Fruit fly (Drosophila melanogaster) whole organism, prepupa: ENCODE results near the gene Ir7g.
A peak's percentile ranks its signal among the peaks of the same experiment; 100 is the strongest.

ENCODE experiments used
- Blimp-1 ChIP-seq: fragments of 200-800 bp; sonication (Bioruptor generic); optimal IDR thresholded peaks from 3 replicates; lab custom pipeline; 2017; ENCODE audit warnings: missing biosample characterization, missing genetic modification characterization, mild to moderate bottlenecking, moderate library complexity, missing genetic modification reagents
- CG10631 ChIP-seq: fragments of 200-800 bp; sonication (Bioruptor generic); optimal IDR thresholded peaks from 2 replicates; lab custom pipeline; 2016; ENCODE audit warnings: missing biosample characterization, missing genetic modification characterization
- CG10669 ChIP-seq: fragments of 200-800 bp; sonication (Bioruptor generic); optimal IDR thresholded peaks from 3 replicates; lab custom pipeline; 2018; ENCODE audit warnings: missing biosample characterization, mild to moderate bottlenecking, missing genetic modification characterization, moderate library complexity
- CG11294 ChIP-seq: fragments of 200-800 bp; sonication (Bioruptor generic); IDR thresholded peaks from 2 replicates; pipeline ENCODE4 v1.3.6; 2022; ENCODE audit warnings: missing biosample characterization, missing genetic modification characterization
- CG11902 ChIP-seq: fragments of 200-800 bp; sonication (Bioruptor generic); optimal IDR thresholded peaks from 3 replicates; lab custom pipeline; 2016; ENCODE audit warnings: missing biosample characterization, missing genetic modification characterization
- CG15336 ChIP-seq: fragments of 200-800 bp; sonication (Bioruptor generic); IDR thresholded peaks from 2 replicates; pipeline ENCODE4 v1.3.6; 2022; ENCODE audit warnings: missing biosample characterization, missing genetic modification characterization
- CG1621 ChIP-seq: fragments of 200-800 bp; sonication (Bioruptor generic); optimal IDR thresholded peaks from 3 replicates; lab custom pipeline; 2018; ENCODE audit warnings: missing biosample characterization, mild to moderate bottlenecking, missing genetic modification characterization
- CG3032 ChIP-seq: fragments of 200-800 bp; optimal IDR thresholded peaks from 2 replicates; lab custom pipeline; 2019; ENCODE audit warnings: missing biosample characterization, mild to moderate bottlenecking, missing genetic modification characterization, moderate library complexity
- CG32006 ChIP-seq: fragments of 200-800 bp; sonication (Bioruptor generic); optimal IDR thresholded peaks from 3 replicates; lab custom pipeline; 2017; ENCODE audit warnings: missing biosample characterization, mild to moderate bottlenecking, missing genetic modification characterization
- CG3919 ChIP-seq: fragments of 200-800 bp; sonication (Bioruptor generic); optimal IDR thresholded peaks from 3 replicates; lab custom pipeline; 2016; ENCODE audit warnings: missing biosample characterization, missing genetic modification characterization
- CG6163 ChIP-seq: fragments of 200-800 bp; sonication (Bioruptor generic); IDR thresholded peaks from 3 replicates; pipeline ENCODE4 v1.3.6; 2022; ENCODE audit warnings: missing biosample characterization, missing genetic modification characterization
- CG6792 ChIP-seq: fragments of 200-800 bp; sonication (Bioruptor generic); optimal IDR thresholded peaks from 3 replicates; lab custom pipeline; 2016; ENCODE audit warnings: missing biosample characterization, missing genetic modification characterization
- CG6808 ChIP-seq: fragments of 200-800 bp; sonication (Bioruptor generic); optimal IDR thresholded peaks from 3 replicates; lab custom pipeline; 2017; ENCODE audit warnings: missing biosample characterization, missing genetic modification characterization, mild to moderate bottlenecking, moderate library complexity, missing genetic modification reagents
- CG6854 ChIP-seq: fragments of 200-800 bp; sonication (Bioruptor generic); optimal IDR thresholded peaks from 2 replicates; lab custom pipeline; 2017; ENCODE audit warnings: missing biosample characterization, mild to moderate bottlenecking, missing genetic modification characterization
- CG7368 ChIP-seq: fragments of 200-800 bp; sonication (Bioruptor generic); optimal IDR thresholded peaks from 3 replicates; lab custom pipeline; 2016; ENCODE audit warnings: missing biosample characterization, missing genetic modification characterization
- CG8119 ChIP-seq: fragments of 200-800 bp; sonication (Bioruptor generic); IDR thresholded peaks from 3 replicates; pipeline ENCODE4 v1.3.6; 2022; ENCODE audit warnings: missing biosample characterization, missing genetic modification characterization
- CG8319 ChIP-seq: fragments of 200-800 bp; sonication (Bioruptor generic); optimal IDR thresholded peaks from 3 replicates; lab custom pipeline; 2016; ENCODE audit warnings: missing biosample characterization, missing genetic modification characterization
- CG8632 ChIP-seq: fragments of 200-800 bp; sonication (Bioruptor generic); optimal IDR thresholded peaks from 3 replicates; lab custom pipeline; 2016; ENCODE audit warnings: missing biosample characterization, missing genetic modification characterization
- Eip75B ChIP-seq: fragments of 200-800 bp; sonication (Bioruptor generic); optimal IDR thresholded peaks from 3 replicates; lab custom pipeline; 2016; ENCODE audit warnings: missing biosample characterization, missing genetic modification characterization
- Eip78C ChIP-seq: fragments of 200-800 bp; sonication (Bioruptor generic); peaks from one replicate; lab custom pipeline; 2016; ENCODE audit warnings: missing biosample characterization, missing genetic modification characterization
- Eip93F ChIP-seq: fragments of 200-800 bp; sonication (Bioruptor generic); optimal IDR thresholded peaks from 2 replicates; lab custom pipeline; 2016; ENCODE audit warnings: missing biosample characterization, mild to moderate bottlenecking, missing genetic modification characterization
- Ets96B ChIP-seq: fragments of 200-800 bp; optimal IDR thresholded peaks from 2 replicates; lab custom pipeline; 2019; ENCODE audit warnings: missing biosample characterization, mild to moderate bottlenecking, missing genetic modification characterization, moderate library complexity
- Gug ChIP-seq: fragments of 200-800 bp; sonication (Bioruptor generic); IDR thresholded peaks from 2 replicates; pipeline ENCODE4 v1.3.6; 2022; ENCODE audit warnings: missing biosample characterization, missing genetic modification characterization
- Hr39 ChIP-seq: fragments of 200-800 bp; sonication (Bioruptor generic); optimal IDR thresholded peaks from 2 replicates; lab custom pipeline; 2016; ENCODE audit warnings: missing biosample characterization, missing genetic modification characterization
- Lpt ChIP-seq: fragments of 200-800 bp; sonication (Bioruptor generic); optimal IDR thresholded peaks from 3 replicates; lab custom pipeline; 2016; ENCODE audit warnings: missing biosample characterization, missing genetic modification characterization
- Met ChIP-seq: fragments of 200-800 bp; sonication (Bioruptor generic); optimal IDR thresholded peaks from 3 replicates; lab custom pipeline; 2016; ENCODE audit warnings: missing biosample characterization, missing genetic modification characterization
- OdsH ChIP-seq: fragments of 200-800 bp; sonication (Bioruptor generic); optimal IDR thresholded peaks from 3 replicates; lab custom pipeline; 2016; ENCODE audit warnings: missing biosample characterization, missing genetic modification characterization
- Smox ChIP-seq: fragments of 200-800 bp; sonication (Bioruptor generic); optimal IDR thresholded peaks from 3 replicates; lab custom pipeline; 2016; ENCODE audit warnings: missing biosample characterization, missing genetic modification characterization
- Sox102F ChIP-seq: fragments of 200-800 bp; sonication (Bioruptor generic); optimal IDR thresholded peaks from 2 replicates; lab custom pipeline; 2016; ENCODE audit warnings: missing biosample characterization, mild to moderate bottlenecking, missing genetic modification characterization
- Sox15 ChIP-seq: fragments of 200-800 bp; sonication (Bioruptor generic); optimal IDR thresholded peaks from 3 replicates; lab custom pipeline; 2016; ENCODE audit warnings: missing biosample characterization, missing genetic modification characterization
- acj6 ChIP-seq: fragments of 200-800 bp; sonication (Bioruptor generic); optimal IDR thresholded peaks from 3 replicates; lab custom pipeline; 2016; ENCODE audit warnings: missing biosample characterization, missing genetic modification characterization
- cyc ChIP-seq: fragments of 200-800 bp; sonication (Bioruptor generic); optimal IDR thresholded peaks from 3 replicates; lab custom pipeline; 2016; ENCODE audit warnings: missing biosample characterization, missing genetic modification characterization
- dsx ChIP-seq: fragments of 200-800 bp; optimal IDR thresholded peaks from 3 replicates; lab custom pipeline; 2019; ENCODE audit warnings: missing biosample characterization, mild to moderate bottlenecking, missing genetic modification characterization, moderate library complexity; ENCODE audit not compliant: poor library complexity, severe bottlenecking
- eg ChIP-seq: fragments of 200-800 bp; sonication (Bioruptor generic); IDR thresholded peaks from 3 replicates; pipeline ENCODE4 v1.3.6; 2022; ENCODE audit warnings: missing biosample characterization, missing genetic modification characterization
- esn ChIP-seq: fragments of 200-800 bp; sonication (Bioruptor generic); optimal IDR thresholded peaks from 2 replicates; lab custom pipeline; 2016; ENCODE audit warnings: missing biosample characterization, mild to moderate bottlenecking, missing genetic modification characterization, moderate library complexity
- fd59A ChIP-seq: fragments of 200-800 bp; sonication (Bioruptor generic); optimal IDR thresholded peaks from 2 replicates; lab custom pipeline; 2017; ENCODE audit warnings: missing biosample characterization, mild to moderate bottlenecking, missing genetic modification characterization, missing genetic modification reagents
- fd85E ChIP-seq: fragments of 200-800 bp; sonication (Bioruptor generic); optimal IDR thresholded peaks from 3 replicates; lab custom pipeline; 2016; ENCODE audit warnings: missing biosample characterization, missing genetic modification characterization
- fkh ChIP-seq: fragments of 200-800 bp; sonication (Bioruptor generic); optimal IDR thresholded peaks from 3 replicates; lab custom pipeline; 2017; ENCODE audit warnings: missing biosample characterization, mild to moderate bottlenecking, missing genetic modification characterization, moderate library complexity
- lz ChIP-seq: fragments of 200-800 bp; sonication (Bioruptor generic); optimal IDR thresholded peaks from 3 replicates; lab custom pipeline; 2016; ENCODE audit warnings: missing biosample characterization, missing genetic modification characterization
- net ChIP-seq: fragments of 200-800 bp; sonication (Bioruptor generic); optimal IDR thresholded peaks from 3 replicates; lab custom pipeline; 2016; ENCODE audit warnings: missing biosample characterization, missing genetic modification characterization
- salr ChIP-seq, 2 experiments: fragments of 200-800 bp; sonication (Bioruptor generic); optimal IDR thresholded peaks; 3 replicates each; lab custom pipeline; 2016 to 2018; ENCODE audit warnings: missing biosample characterization in 2 of 2, missing genetic modification characterization in 2 of 2, mild to moderate bottlenecking in 1 of 2
- spab ChIP-seq: fragments of 200-800 bp; sonication (Bioruptor generic); optimal IDR thresholded peaks from 2 replicates; lab custom pipeline; 2017; ENCODE audit warnings: missing biosample characterization, mild to moderate bottlenecking, missing genetic modification characterization, missing genetic modification reagents
- vri ChIP-seq: fragments of 200-800 bp; sonication (Bioruptor generic); optimal IDR thresholded peaks from 3 replicates; lab custom pipeline; 2016; ENCODE audit warnings: missing biosample characterization, mild to moderate bottlenecking, missing genetic modification characterization

Gene Ir7g

DNA sequence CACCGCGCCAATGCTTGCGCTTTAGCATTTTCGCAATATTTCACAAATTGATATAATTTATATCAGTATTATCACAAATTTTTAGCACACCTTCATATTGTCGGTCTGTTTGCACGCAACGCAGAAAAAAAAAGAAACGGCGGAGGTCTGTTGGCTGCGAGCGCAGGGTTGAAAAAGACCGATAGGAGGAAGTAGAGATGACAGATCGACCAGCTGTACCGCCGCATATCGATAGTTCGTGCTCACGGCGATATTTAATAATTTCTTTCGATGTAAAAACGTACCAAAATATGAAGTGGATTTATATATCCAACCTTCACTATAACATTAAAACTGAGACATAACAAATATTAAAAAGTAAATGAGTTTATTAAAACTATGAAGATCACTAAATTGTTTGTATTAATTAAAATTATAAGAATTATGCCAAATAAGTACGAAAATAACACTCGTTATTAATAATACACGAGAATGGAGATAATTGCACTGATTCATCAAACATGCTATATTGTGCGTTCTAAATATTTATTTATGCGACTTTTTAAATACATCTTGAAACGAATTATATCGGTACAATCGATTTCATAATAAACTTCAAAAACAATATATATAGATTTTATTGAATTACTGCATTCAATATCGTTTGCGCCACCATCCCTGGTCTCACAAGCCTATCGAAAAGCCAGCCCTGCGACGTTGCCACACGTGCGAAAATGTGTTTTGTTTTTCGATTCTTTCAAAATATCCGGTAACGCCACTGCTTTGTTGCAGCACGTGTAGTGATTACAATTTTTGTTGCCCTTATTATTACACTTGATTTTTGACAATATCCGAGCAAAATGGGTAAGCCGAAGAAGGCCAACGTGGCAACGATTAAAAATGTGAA is 16.9 kb downstream of the Ir7g start, which contains the start of the genes RpS6 and bys (continued):
- no peak for TF ChIP-seq CG11294 (GFP tag; lab: Robert Waterston, UW)
- TF ChIP-seq spab, result no peak
- TF ChIP-seq CG11902, result no peak
- TF ChIP-seq Eip75B (GFP tag; lab: Kevin White, UChicago), result peak; percentile 17
- TF ChIP-seq CG15336, result peak; percentile 46; the same call in 1 of the 2 replicates
- peak; percentile 6 for TF ChIP-seq CG8319 (GFP tag; lab: Kevin White, UChicago)
- TF ChIP-seq Sox102F, result peak; percentile 74
- no peak for TF ChIP-seq CG8119 (GFP tag; lab: Robert Waterston, UW)
- peak; percentile 23 for TF ChIP-seq OdsH (GFP tag; lab: Kevin White, UChicago)
- peak; percentile 44 for TF ChIP-seq Met (GFP tag; lab: Kevin White, UChicago)
- TF ChIP-seq acj6 (GFP tag; lab: Kevin White, UChicago), result peak; percentile 42
- peak; percentile 34 for TF ChIP-seq Eip93F (GFP tag; lab: Kevin White, UChicago)
- no peak for TF ChIP-seq Ets96B (tag; lab: Kevin White, UChicago)
- TF ChIP-seq Hr39 (GFP tag; lab: Kevin White, UChicago), result peak; percentile 22
- TF ChIP-seq CG3919 (GFP tag; lab: Kevin White, UChicago), result peak; percentile 68
- TF ChIP-seq Blimp-1, result no peak
- TF ChIP-seq CG3032 (tag; lab: Kevin White, UChicago), result peak; percentile 38
- TF ChIP-seq CG6854 (GFP tag; lab: Kevin White, UChicago), result peak; percentile 83
- no peak for TF ChIP-seq Lpt (GFP tag; lab: Kevin White, UChicago)
- TF ChIP-seq vri (GFP tag; lab: Kevin White, UChicago), result peak; percentile 40
- peak; percentile 76 for TF ChIP-seq Eip78C (GFP tag; lab: Kevin White, UChicago)
- peak; percentile 59 for TF ChIP-seq esn (GFP tag; lab: Kevin White, UChicago)
- TF ChIP-seq CG10669 (GFP tag; lab: Kevin White, UChicago), result peak; percentile 43
- TF ChIP-seq salr (GFP tag; optimal IDR thresholded peaks at IDR 0.05; lab: Kevin White, UChicago), result peak in 1 of 2 experiments; percentile 26
- TF ChIP-seq CG32006 (GFP tag; lab: Kevin White, UChicago), result peak; percentile 53
- TF ChIP-seq, all 60 proteins: peak for 44

DNA sequence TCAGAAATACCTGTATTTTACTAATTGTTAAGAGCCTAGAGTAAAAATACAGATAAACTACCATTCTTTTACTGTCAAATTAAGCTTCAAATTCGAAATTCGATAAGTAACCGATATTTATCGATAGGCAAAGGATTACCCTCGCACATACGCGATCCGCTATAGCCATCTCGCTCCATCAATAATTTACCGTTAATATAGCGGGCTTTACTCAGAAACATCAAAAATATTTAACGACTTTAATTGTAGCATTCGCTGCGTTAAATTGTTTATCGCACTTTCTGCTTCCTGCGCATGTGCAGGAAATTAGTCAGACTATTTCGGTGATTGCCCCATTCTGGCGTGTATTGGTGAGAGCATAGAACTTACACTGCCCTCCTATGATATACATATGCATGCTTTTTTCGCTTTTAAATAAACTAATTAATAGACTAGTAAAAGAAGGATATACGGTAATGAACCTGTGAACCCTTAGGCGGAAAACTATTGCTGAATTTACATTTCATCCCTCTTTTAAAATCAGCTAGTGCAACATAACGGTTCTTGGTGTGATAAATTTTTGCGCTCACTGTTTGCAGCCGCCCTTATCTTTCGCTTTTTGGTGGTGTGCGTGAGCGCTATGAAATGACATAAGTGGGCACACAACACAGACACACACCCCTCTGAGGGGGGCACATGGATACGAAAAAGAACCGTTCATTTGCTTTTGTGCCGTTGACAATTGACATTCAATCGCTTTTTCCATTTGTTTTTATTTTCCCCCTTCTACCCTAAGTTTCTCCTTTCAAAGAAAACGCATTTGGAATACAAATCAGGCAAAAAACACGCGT is 24.0 kb downstream of the Ir7g start, which contains the start of the genes dpr14 and spidey:
TSS of gene dpr14 (minus strand) at position 48 of the 830 bp plus-strand sequence.
TSS of gene spidey (plus strand) at position 693 of the 830 bp plus-strand sequence.
- TF ChIP-seq cyc (GFP tag; lab: Kevin White, UChicago) (peak; percentile 79), Sox15 (GFP tag; lab: Kevin White, UChicago) (peak; percentile 46), eg (peak; percentile 88), Smox (GFP tag; lab: Kevin White, UChicago) (no peak), CG3032 (tag; lab: Kevin White, UChicago) (peak; percentile 70), acj6 (GFP tag; lab: Kevin White, UChicago) (peak; percentile 75), CG32006 (GFP tag; lab: Kevin White, UChicago) (peak; percentile 84), CG10631 (GFP tag; lab: Kevin White, UChicago) (peak; percentile 76), CG3919 (GFP tag; lab: Kevin White, UChicago) (peak; percentile 78), fd59A (GFP tag; lab: Kevin White, UChicago) (peak; percentile 65), fkh (GFP tag; lab: Kevin White, UChicago) (peak; percentile 66), CG6163 (GFP tag; lab: Robert Waterston, UW) (peak; percentile 85), salr (GFP tag; optimal IDR thresholded peaks at IDR 0.05; lab: Kevin White, UChicago) (peak; percentile 57 to 64), Blimp-1 (peak; percentile 44), dsx (GFP tag; lab: Kevin White, UChicago) (peak; percentile 75), CG11902 (peak; percentile 37), Gug (GFP tag; lab: Robert Waterston, UW) (peak; percentile 81), Ets96B (tag; lab: Kevin White, UChicago) (peak; percentile 79), spab (peak; percentile 65), net (GFP tag; lab: Kevin White, UChicago) (peak; percentile 74), lz (GFP tag; lab: Kevin White, UChicago) (peak; percentile 82), CG6808 (GFP tag; lab: Kevin White, UChicago) (peak; percentile 74), CG11294 (GFP tag; lab: Robert Waterston, UW) (peak; percentile 75), CG7368 (peak; percentile 66), CG6792 (peak; percentile 70), Eip78C (GFP tag; lab: Kevin White, UChicago) (peak; percentile 96), fd85E (peak; percentile 21), CG8119 (GFP tag; lab: Robert Waterston, UW) (peak; percentile 85), OdsH (GFP tag; lab: Kevin White, UChicago) (peak; percentile 80), CG8632 (GFP tag; lab: Kevin White, UChicago) (peak; percentile 66), CG1621 (tag; lab: Kevin White, UChicago) (peak; percentile 76), esn (GFP tag; lab: Kevin White, UChicago) (peak; percentile 77), Eip75B (GFP tag; lab: Kevin White, UChicago) (peak; percentile 84)
